Fruit fly (Drosophila melanogaster): ENCODE data around the gene CG17271.

CG17271 gene

dm6 chr3R:20821815-20822375 lies at the start of gene CG17271, which contains the start of gene RpS20:
Gene CG17271 (minus strand): TSS chr3R:20821848.
Gene RpS20 (plus strand): TSS chr3R:20822181.
- TF ChIP-seq CG7745 (tag; optimal IDR thresholded peaks at IDR 0.05) (no peak), ssp (GFP tag; IDR thresholded peaks at IDR 0.05) (peak; percentile 92), dm (GFP tag; optimal IDR thresholded peaks at IDR 0.05) (peak; percentile 93), cad (GFP tag; optimal IDR thresholded peaks at IDR 0.05) (peak; percentile 6), B-H2 (GFP tag; optimal IDR thresholded peaks at IDR 0.05) (peak; percentile 90), CG1792 (GFP tag; optimal IDR thresholded peaks at IDR 0.05) (peak; percentile 94), CG8281 (tag; optimal IDR thresholded peaks at IDR 0.05) (peak; percentile 72), CG14014 (GFP tag; IDR thresholded peaks at IDR 0.05) (peak; percentile 92), dimm (GFP tag; IDR thresholded peaks at IDR 0.05) (peak; percentile 68), nmo (GFP tag; optimal IDR thresholded peaks at IDR 0.05) (peak; percentile 93), CoRest (tag; optimal IDR thresholded peaks at IDR 0.05) (peak; percentile 91), fd3F (GFP tag; optimal IDR thresholded peaks at IDR 0.05) (peak; percentile 72), Asciz (GFP tag; optimal IDR thresholded peaks at IDR 0.05) (peak; percentile 72), ham (GFP tag; IDR thresholded peaks at IDR 0.05) (0 out of 2 replicates have a peak, but pooled peaks have one; percentile 34), E2f1 (GFP tag; IDR thresholded peaks at IDR 0.05) (peak; percentile 89), CG5245 (GFP tag; optimal IDR thresholded peaks at IDR 0.05) (peak; percentile 80), MBD-R2 (GFP tag; IDR thresholded peaks at IDR 0.05) (peak; percentile 93), HmgD (GFP tag; optimal IDR thresholded peaks at IDR 0.05) (peak; percentile 96), az2 (GFP tag; optimal IDR thresholded peaks at IDR 0.05) (peak; percentile 90), z (GFP tag; IDR thresholded peaks at IDR 0.05) (no peak), Dip3 (GFP tag; optimal IDR thresholded peaks at IDR 0.05) (peak; percentile 95), Fer1 (GFP tag; optimal IDR thresholded peaks at IDR 0.05) (peak; percentile 90), Hmr (GFP tag; optimal IDR thresholded peaks at IDR 0.05) (peak; percentile 93), CG10654 (GFP tag; optimal IDR thresholded peaks at IDR 0.05) (peak; percentile 94), corto (GFP tag; optimal IDR thresholded peaks at IDR 0.05) (no peak), Dref (GFP tag; IDR thresholded peaks at IDR 0.05) (peak; percentile 37; the same call in 1 of the 2 replicates), lola (GFP tag; optimal IDR thresholded peaks at IDR 0.05) (peak in 1 of 3 experiments; percentile 89), CG12659 (GFP tag; optimal IDR thresholded peaks at IDR 0.05) (peak; percentile 96), Nf-YB (GFP tag; optimal IDR thresholded peaks at IDR 0.05) (peak; percentile 68), Hr39 (optimal IDR thresholded peaks at IDR 0.05) (no peak), CG2889 (GFP tag; IDR thresholded peaks at IDR 0.05) (peak; percentile 86), CG14441 (GFP tag; IDR thresholded peaks at IDR 0.05) (peak; percentile 90), ase (GFP tag; IDR thresholded peaks at IDR 0.05) (peak; percentile 90), CG11695 (GFP tag; IDR thresholded peaks at IDR 0.05) (peak; percentile 92), CG7786 (GFP tag; optimal IDR thresholded peaks at IDR 0.05) (peak; percentile 96), E2f2 (GFP tag; IDR thresholded peaks at IDR 0.05) (peak; percentile 73), chn (GFP tag; optimal IDR thresholded peaks at IDR 0.05) (peak; percentile 93), CG17802 (tag; optimal IDR thresholded peaks at IDR 0.05) (peak; percentile 78), kay (GFP tag; optimal IDR thresholded peaks at IDR 0.05) (peak; percentile 89), CG16863 (GFP tag; optimal IDR thresholded peaks at IDR 0.05) (peak; percentile 93), CG4404 (GFP tag; IDR thresholded peaks at IDR 0.05) (peak; percentile 89), croc (GFP tag; conservative IDR thresholded peaks at IDR 0.05) (peak; percentile 71), Taf1 (GFP tag; IDR thresholded peaks at IDR 0.05) (peak; percentile 72), Hand (GFP tag; optimal IDR thresholded peaks at IDR 0.05) (peak; percentile 59), CG4730 (GFP tag; IDR thresholded peaks at IDR 0.05) (peak; percentile 87), shn (GFP tag; optimal IDR thresholded peaks at IDR 0.05) (peak; percentile 95), tin (GFP tag; optimal IDR thresholded peaks at IDR 0.05) (peak; percentile 93), CG4282 (GFP tag; optimal IDR thresholded peaks at IDR 0.05) (peak; percentile 93), esg (GFP tag; conservative IDR thresholded peaks at IDR 0.05) (peak; percentile 90), ttk (GFP tag; IDR thresholded peaks at IDR 0.05) (peak; percentile 89), dati (GFP tag; IDR thresholded peaks at IDR 0.05) (peak; percentile 70), H15 (GFP tag; IDR thresholded peaks at IDR 0.05) (peak; percentile 91)
